Worm (Caenorhabditis elegans) whole organism, young adult: ENCODE results near the gene sma-10.

ENCODE experiments used
- C06A6.2 ChIP-seq: fragments of 200-800 bp; sonication (Bioruptor generic); conservative IDR thresholded peaks from 2 replicates; pipeline ENCODE4 v1.3.6; 2022; ENCODE audit warnings: missing genetic modification characterization, missing compliant biosample characterization
- D2030.7 ChIP-seq: fragments of 200-800 bp; sonication (Bioruptor generic); IDR thresholded peaks from 2 replicates; pipeline ENCODE4 v1.3.6; 2022; ENCODE audit warnings: missing genetic modification reagents, missing genetic modification characterization, missing compliant biosample characterization
- F33H1.4 ChIP-seq: fragments of 200-800 bp; sonication (Bioruptor generic); IDR thresholded peaks from 2 replicates; pipeline ENCODE4 v1.3.6; 2022; ENCODE audit warnings: missing genetic modification reagents, missing genetic modification characterization, missing compliant biosample characterization
- F37B4.10 ChIP-seq: fragments of 200-800 bp; sonication (Bioruptor generic); IDR thresholded peaks from 2 replicates; pipeline ENCODE4 v1.3.6; 2022; ENCODE audit warnings: missing genetic modification characterization, missing compliant biosample characterization
- F49E8.2 ChIP-seq: sonication (generic microtip); optimal IDR thresholded peaks from 3 replicates; lab custom pipeline; 2017; ENCODE audit warnings: missing genetic modification characterization, mild to moderate bottlenecking, missing compliant biosample characterization, antibody characterized with exemption, moderate library complexity; ENCODE audit not compliant: insufficient read depth
- F57A8.1 ChIP-seq: fragments of 200-800 bp; sonication (Bioruptor generic); optimal IDR thresholded peaks from 2 replicates; lab custom pipeline; 2018; ENCODE audit warnings: mild to moderate bottlenecking, missing genetic modification characterization, moderate library complexity, missing compliant biosample characterization
- Y53G8AR.9 ChIP-seq: fragments of 200-800 bp; sonication (Bioruptor generic); conservative IDR thresholded peaks from 2 replicates; pipeline ENCODE4 v1.3.6; 2022; ENCODE audit warnings: missing genetic modification reagents, missing genetic modification characterization, missing compliant biosample characterization
- Y79H2A.3 ChIP-seq: fragments of 200-800 bp; sonication (Bioruptor generic); conservative IDR thresholded peaks from 2 replicates; pipeline ENCODE4 v1.3.6; 2022; ENCODE audit warnings: missing genetic modification reagents, missing genetic modification characterization, missing compliant biosample characterization
- Y95B8A.8 ChIP-seq: fragments of 200-800 bp; sonication (Bioruptor generic); IDR thresholded peaks from 2 replicates; pipeline ENCODE4 v1.3.6; 2022; ENCODE audit warnings: missing genetic modification reagents, missing genetic modification characterization, missing compliant biosample characterization
- ZK185.1 ChIP-seq: sonication (generic microtip); optimal IDR thresholded peaks from 2 replicates; lab custom pipeline; 2016; ENCODE audit warnings: mild to moderate bottlenecking, missing genetic modification characterization, missing compliant biosample characterization; ENCODE audit not compliant: poor library complexity, severe bottlenecking
- bed-1 ChIP-seq: fragments of 200-800 bp; sonication (Bioruptor generic); IDR thresholded peaks from 2 replicates; pipeline ENCODE4 v1.3.6; 2022; ENCODE audit warnings: missing genetic modification reagents, missing genetic modification characterization, missing compliant biosample characterization
- cebp-1 ChIP-seq, 2 experiments: fragments of 200-800 bp in 1 of 2; sonication (Bioruptor generic) in 1 of 2; sonication (generic microtip) in 1 of 2; IDR thresholded peaks in 1 of 2; optimal IDR thresholded peaks in 1 of 2; 2 replicates each; pipeline versions ENCODE4 v1.3.6 to Lab custom; 2017 to 2022; ENCODE audit warnings: missing compliant biosample characterization in 2 of 2, missing genetic modification characterization in 2 of 2, mild to moderate bottlenecking in 1 of 2, missing genetic modification reagents in 1 of 2, moderate library complexity in 1 of 2
- ceh-40 ChIP-seq: fragments of 200-800 bp; sonication (Bioruptor generic); IDR thresholded peaks from 2 replicates; pipeline ENCODE4 v1.3.6; 2022; ENCODE audit warnings: missing genetic modification characterization, missing compliant biosample characterization
- ceh-91 ChIP-seq: fragments of 200-800 bp; sonication (Bioruptor generic); IDR thresholded peaks from 2 replicates; pipeline ENCODE4 v1.3.6; 2022; ENCODE audit warnings: missing genetic modification reagents, missing genetic modification characterization, missing compliant biosample characterization
- chd-7 ChIP-seq: sonication (generic microtip); optimal IDR thresholded peaks from 2 replicates; lab custom pipeline; 2016; ENCODE audit warnings: mild to moderate bottlenecking, missing genetic modification characterization, moderate library complexity, missing compliant biosample characterization
- dox-1 ChIP-seq: fragments of 200-800 bp; sonication (Bioruptor generic); IDR thresholded peaks from 2 replicates; pipeline ENCODE4 v1.3.6; 2022; ENCODE audit warnings: missing genetic modification reagents, missing genetic modification characterization, missing compliant biosample characterization
- dpff-1 ChIP-seq: sonication (generic microtip); optimal IDR thresholded peaks from 2 replicates; lab custom pipeline; 2017; ENCODE audit warnings: mild to moderate bottlenecking, missing genetic modification characterization, missing compliant biosample characterization
- dpl-1 ChIP-seq: fragments of 150-350 bp; optimal IDR thresholded peaks from 2 replicates; lab custom pipeline; 2014; ENCODE audit warnings: missing biosample characterization, missing genetic modification reagents, missing genetic modification characterization
- egrh-3 ChIP-seq: fragments of 200-800 bp; sonication (Bioruptor generic); IDR thresholded peaks from 2 replicates; pipeline ENCODE4 v1.3.6; 2022; ENCODE audit warnings: missing genetic modification reagents, missing genetic modification characterization, missing compliant biosample characterization
- fkh-3 ChIP-seq: sonication (generic microtip); optimal IDR thresholded peaks from 2 replicates; lab custom pipeline; 2016; ENCODE audit warnings: mild to moderate bottlenecking, missing genetic modification characterization, missing compliant biosample characterization
- hmg-1.2 ChIP-seq: fragments of 200-800 bp; sonication (Bioruptor generic); IDR thresholded peaks from 2 replicates; pipeline ENCODE4 v1.3.6; 2022; ENCODE audit warnings: missing genetic modification reagents, missing genetic modification characterization, missing compliant biosample characterization
- let-526 ChIP-seq: fragments of 200-800 bp; sonication (Bioruptor generic); IDR thresholded peaks from 2 replicates; pipeline ENCODE4 v1.3.6; 2022; ENCODE audit warnings: missing genetic modification reagents, missing genetic modification characterization, missing compliant biosample characterization
- lin-40 ChIP-seq: sonication (generic microtip); optimal IDR thresholded peaks from 2 replicates; lab custom pipeline; 2016; ENCODE audit warnings: missing genetic modification characterization, mild to moderate bottlenecking, missing compliant biosample characterization, missing genotype, missing genetic modification reagents
- madf-8 ChIP-seq: fragments of 200-800 bp; sonication (Bioruptor generic); conservative IDR thresholded peaks from 2 replicates; pipeline ENCODE4 v1.3.6; 2022; ENCODE audit warnings: missing genetic modification reagents, missing genetic modification characterization, missing compliant biosample characterization
- nfyb-1 ChIP-seq: fragments of 200-800 bp; sonication (Bioruptor generic); IDR thresholded peaks from 2 replicates; pipeline ENCODE4 v1.3.6; 2022; ENCODE audit warnings: missing genetic modification reagents, missing genetic modification characterization, missing compliant biosample characterization
- nhr-120 ChIP-seq: fragments of 200-800 bp; sonication (Bioruptor generic); IDR thresholded peaks from 2 replicates; pipeline ENCODE4 v1.3.6; 2022; ENCODE audit warnings: missing genetic modification characterization, missing compliant biosample characterization
- nhr-179 ChIP-seq: sonication (generic microtip); optimal IDR thresholded peaks from 2 replicates; lab custom pipeline; 2016; ENCODE audit warnings: mild to moderate bottlenecking, missing genetic modification characterization, missing compliant biosample characterization
- nhr-80 ChIP-seq: sonication (generic microtip); optimal IDR thresholded peaks from 2 replicates; lab custom pipeline; 2016; ENCODE audit warnings: missing genetic modification characterization, missing compliant biosample characterization
- sdz-38 ChIP-seq: sonication (generic microtip); optimal IDR thresholded peaks from 2 replicates; lab custom pipeline; 2016; ENCODE audit warnings: missing genotype, missing genetic modification characterization, missing compliant biosample characterization
- sea-2 ChIP-seq: fragments of 200-800 bp; sonication (Bioruptor generic); IDR thresholded peaks from 2 replicates; pipeline ENCODE4 v1.3.6; 2022; ENCODE audit warnings: missing genetic modification characterization, missing compliant biosample characterization
- snpc-1.1 ChIP-seq: sonication (generic microtip); optimal IDR thresholded peaks from 2 replicates; lab custom pipeline; 2017; ENCODE audit warnings: missing genetic modification characterization, mild to moderate bottlenecking, missing compliant biosample characterization, antibody characterized with exemption, moderate library complexity, missing genotype, missing genetic modification reagents; ENCODE audit not compliant: insufficient read depth
- tbp1 ChIP-seq: fragments of 200-800 bp; sonication (Bioruptor generic); optimal IDR thresholded peaks from 2 replicates; lab custom pipeline; 2018; ENCODE audit warnings: mild to moderate bottlenecking, missing genetic modification characterization, missing compliant biosample characterization
- tbx-9 ChIP-seq: sonication (generic microtip); optimal IDR thresholded peaks from 2 replicates; lab custom pipeline; 2016; ENCODE audit warnings: borderline replicate concordance, missing genetic modification characterization, inconsistent platforms, missing compliant biosample characterization

Gene sma-10

ce11 chrIV:275146-275545, 926 bp downstream of the sma-10 start:
- TF ChIP-seq nhr-80 = peak; percentile 15
- TF ChIP-seq let-526 (GFP tag; lab: Robert Waterston, UW) = no peak
- no peak for TF ChIP-seq nfyb-1 (GFP tag; lab: Robert Waterston, UW)
- TF ChIP-seq snpc-1.1 (tag; lab: Kevin White, UChicago) = no peak
- TF ChIP-seq bed-1 (GFP tag; lab: Robert Waterston, UW) = no peak
- TF ChIP-seq, all 124 proteins: peak for 1

- TF ChIP-seq nfyb-1 (GFP tag; lab: Robert Waterston, UW) (no peak), C06A6.2 (GFP tag; lab: Robert Waterston, UW) (no peak), tbx-9 (tag; lab: Kevin White, UChicago) (no peak), madf-8 (no peak), F37B4.10 (GFP tag; lab: Robert Waterston, UW) (no peak), ceh-40 (GFP tag; lab: Robert Waterston, UW) (no peak), dox-1 (GFP tag; lab: Robert Waterston, UW) (no peak), nhr-120 (no peak), dpl-1 (GFP tag; lab: Kevin White, UChicago) (no peak), chd-7 (tag; lab: Kevin White, UChicago) (no peak), lin-40 (tag; lab: Kevin White, UChicago) (no peak), hmg-1.2 (no peak), ZK185.1 (no peak)
- TF ChIP-seq, all 124 proteins: peak for 0
Observed at ce11 chrIV:278284-278683, 4.1 kb downstream of the sma-10 start.

ce11 chrIV:281247-281646, 7.0 kb downstream of the sma-10 start:
- TF ChIP-seq egrh-3 (GFP tag; lab: Robert Waterston, UW) (peak; percentile 68; the same call in 1 of the 2 replicates), hmg-1.2 (0 out of 2 replicates have a peak, but pooled peaks have one; percentile 9), dox-1 (GFP tag; lab: Robert Waterston, UW) (peak; percentile 16; the same call in 1 of the 2 replicates), Y53G8AR.9 (GFP tag; lab: Robert Waterston, UW) (0 out of 2 replicates have a peak, but pooled peaks have one; percentile 13), F33H1.4 (GFP tag; lab: Robert Waterston, UW) (peak; percentile 46)

ce11 chrIV:282008-282407, 7.8 kb downstream of the sma-10 start:
- TF ChIP-seq Y79H2A.3 (GFP tag; lab: Robert Waterston, UW) = no peak
- TF ChIP-seq dpff-1 = no peak
- TF ChIP-seq F49E8.2 (tag; lab: Kevin White, UChicago) = no peak
- TF ChIP-seq cebp-1 (GFP tag; IDR thresholded peaks at IDR 0.05; lab: Robert Waterston, UW) = no peak; the same call in 1 of the 2 replicates
- TF ChIP-seq cebp-1 (tag; optimal IDR thresholded peaks at IDR 0.05; lab: Kevin White, UChicago) = peak; percentile 74
- TF ChIP-seq hmg-1.2 = peak; percentile 80
- no peak for TF ChIP-seq lin-40 (tag; lab: Kevin White, UChicago)
- no peak for TF ChIP-seq nhr-179 (tag; lab: Kevin White, UChicago)
- no peak for TF ChIP-seq ceh-91 (GFP tag; lab: Robert Waterston, UW)
- TF ChIP-seq D2030.7 (GFP tag; lab: Robert Waterston, UW) = no peak
- no peak for TF ChIP-seq fkh-3
- no peak for TF ChIP-seq sdz-38 (tag; lab: Kevin White, UChicago)
- TF ChIP-seq madf-8 = no peak
- no peak for TF ChIP-seq tbp1 (GFP tag; lab: Kevin White, UChicago)
- TF ChIP-seq sea-2 = no peak
- no peak for TF ChIP-seq chd-7 (tag; lab: Kevin White, UChicago)
- no peak for TF ChIP-seq F57A8.1 (GFP tag; lab: Kevin White, UChicago)
- TF ChIP-seq Y95B8A.8 (GFP tag; lab: Robert Waterston, UW) = no peak
- no peak for TF ChIP-seq nhr-80
